Worm (Caenorhabditis elegans) whole organism, late embryonic: Measurements from ENCODE around the gene bnc-1.

Experiments
- C08G9.2 ChIP-seq: sonication (generic microtip); optimal IDR thresholded peaks from 2 replicates; lab custom pipeline; 2016; ENCODE audit warnings: mild to moderate bottlenecking, missing genetic modification characterization, moderate library complexity, missing compliant biosample characterization
- K09A11.1 ChIP-seq: sonication (generic microtip); optimal IDR thresholded peaks from 2 replicates; lab custom pipeline; 2017; ENCODE audit warnings: antibody characterized with exemption, mild to moderate bottlenecking, missing genetic modification characterization, missing compliant biosample characterization; ENCODE audit not compliant: insufficient read depth
- T23F11.4 ChIP-seq: fragments of 200-800 bp; sonication (Bioruptor generic); optimal IDR thresholded peaks from 2 replicates; lab custom pipeline; 2018; ENCODE audit warnings: mild to moderate bottlenecking, missing genetic modification characterization, missing compliant biosample characterization
- ahr-1 ChIP-seq: sonication (generic microtip); optimal IDR thresholded peaks from 2 replicates; lab custom pipeline; 2016; ENCODE audit warnings: missing genetic modification characterization, missing compliant biosample characterization
- ama-1 ChIP-seq: fragments of 150-350 bp; optimal IDR thresholded peaks from 2 replicates; lab custom pipeline; 2014
- ceh-18 ChIP-seq: sonication (generic microtip); optimal IDR thresholded peaks from 2 replicates; lab custom pipeline; 2016; ENCODE audit warnings: missing genetic modification characterization, missing compliant biosample characterization
- ceh-19 ChIP-seq: fragments of 200-800 bp; sonication (Bioruptor generic); optimal IDR thresholded peaks from 2 replicates; lab custom pipeline; 2018; ENCODE audit warnings: mild to moderate bottlenecking, missing genetic modification characterization, missing compliant biosample characterization
- ceh-2 ChIP-seq: sonication (generic microtip); optimal IDR thresholded peaks from 2 replicates; lab custom pipeline; 2016; ENCODE audit warnings: missing genotype, missing genetic modification characterization, missing compliant biosample characterization
- ceh-22 ChIP-seq: sonication (generic microtip); optimal IDR thresholded peaks from 2 replicates; lab custom pipeline; 2017; ENCODE audit warnings: missing biosample characterization, missing genetic modification characterization
- ceh-24 ChIP-seq: sonication (generic microtip); optimal IDR thresholded peaks from 2 replicates; lab custom pipeline; 2016; ENCODE audit warnings: mild to moderate bottlenecking, missing genetic modification characterization, missing compliant biosample characterization
- ceh-30 ChIP-seq: fragments of 150-350 bp; optimal IDR thresholded peaks from 2 replicates; lab custom pipeline; 2014; ENCODE audit warnings: missing biosample characterization, missing genetic modification characterization
- ceh-31 ChIP-seq: sonication (generic microtip); optimal IDR thresholded peaks from 2 replicates; lab custom pipeline; 2016; ENCODE audit warnings: missing genetic modification characterization, missing compliant biosample characterization
- ceh-48 ChIP-seq: sonication (generic microtip); optimal IDR thresholded peaks from 2 replicates; lab custom pipeline; 2016; ENCODE audit warnings: missing genetic modification characterization, inconsistent platforms, missing compliant biosample characterization
- ceh-6 ChIP-seq: fragments of 200-800 bp; sonication (Bioruptor generic); optimal IDR thresholded peaks from 2 replicates; lab custom pipeline; 2018; ENCODE audit warnings: mild to moderate bottlenecking, missing genetic modification characterization, missing compliant biosample characterization
- dmd-4 ChIP-seq: sonication (generic microtip); optimal IDR thresholded peaks from 2 replicates; lab custom pipeline; 2016; ENCODE audit warnings: borderline replicate concordance, missing genetic modification characterization, missing compliant biosample characterization
- dve-1 ChIP-seq: sonication (generic microtip); optimal IDR thresholded peaks from 2 replicates; lab custom pipeline; 2017; ENCODE audit warnings: antibody characterized with exemption, mild to moderate bottlenecking, missing genetic modification characterization, missing compliant biosample characterization
- elt-2 ChIP-seq: sonication (generic microtip); optimal IDR thresholded peaks from 2 replicates; lab custom pipeline; 2016; ENCODE audit warnings: missing genetic modification reagents, missing genetic modification characterization, missing compliant biosample characterization
- elt-4 ChIP-seq: sonication (generic microtip); optimal IDR thresholded peaks from 2 replicates; lab custom pipeline; 2016; ENCODE audit warnings: missing genetic modification characterization, missing compliant biosample characterization
- ets-4 ChIP-seq: sonication (generic microtip); optimal IDR thresholded peaks from 2 replicates; lab custom pipeline; 2016; ENCODE audit warnings: missing genetic modification characterization, missing compliant biosample characterization
- eyg-1 ChIP-seq: sonication (generic microtip); optimal IDR thresholded peaks from 2 replicates; lab custom pipeline; 2016; ENCODE audit warnings: missing genotype, missing genetic modification characterization, missing compliant biosample characterization
- fax-1 ChIP-seq: sonication (generic microtip); optimal IDR thresholded peaks from 2 replicates; lab custom pipeline; 2016; ENCODE audit warnings: missing genotype, missing genetic modification characterization, missing compliant biosample characterization
- hlh-15 ChIP-seq: sonication (generic microtip); optimal IDR thresholded peaks from 2 replicates; lab custom pipeline; 2016; ENCODE audit warnings: missing genetic modification characterization, missing compliant biosample characterization
- hlh-30 ChIP-seq: sonication (generic microtip); optimal IDR thresholded peaks from 2 replicates; lab custom pipeline; 2017; ENCODE audit warnings: antibody characterized with exemption, missing genetic modification characterization, missing compliant biosample characterization; ENCODE audit not compliant: insufficient read depth
- lim-6 ChIP-seq: sonication (generic microtip); optimal IDR thresholded peaks from 2 replicates; lab custom pipeline; 2016; ENCODE audit warnings: missing genetic modification characterization, missing compliant biosample characterization
- mec-3 ChIP-seq: sonication (generic microtip); optimal IDR thresholded peaks from 2 replicates; lab custom pipeline; 2016; ENCODE audit warnings: borderline replicate concordance, missing genetic modification characterization, missing compliant biosample characterization
- nhr-11 ChIP-seq: fragments of 150-350 bp; optimal IDR thresholded peaks from 2 replicates; lab custom pipeline; 2014; ENCODE audit warnings: missing biosample characterization, missing genetic modification characterization
- npax-4 ChIP-seq: sonication (generic microtip); optimal IDR thresholded peaks from 2 replicates; lab custom pipeline; 2016; ENCODE audit warnings: missing genetic modification characterization, missing compliant biosample characterization
- odd-2 ChIP-seq: sonication (generic microtip); optimal IDR thresholded peaks from 2 replicates; lab custom pipeline; 2017; ENCODE audit warnings: antibody characterized with exemption, mild to moderate bottlenecking, missing genetic modification characterization, missing compliant biosample characterization
- pat-9 ChIP-seq: fragments of 200-800 bp; sonication (Bioruptor generic); optimal IDR thresholded peaks from 2 replicates; lab custom pipeline; 2018; ENCODE audit warnings: mild to moderate bottlenecking, missing genetic modification characterization, moderate library complexity, missing compliant biosample characterization
- pax-1 ChIP-seq: fragments of 150-350 bp; optimal IDR thresholded peaks from 2 replicates; lab custom pipeline; 2014; ENCODE audit warnings: missing biosample characterization, missing genetic modification characterization
- pha-2 ChIP-seq: sonication (generic microtip); optimal IDR thresholded peaks from 2 replicates; lab custom pipeline; 2017; ENCODE audit warnings: mild to moderate bottlenecking, missing genetic modification characterization, missing compliant biosample characterization
- pha-4 ChIP-seq: fragments of 150-350 bp; optimal IDR thresholded peaks from 2 replicates; lab custom pipeline; 2018; ENCODE audit warnings: missing biosample characterization, missing genetic modification reagents, missing genetic modification characterization
- pqm-1 ChIP-seq: sonication (generic microtip); optimal IDR thresholded peaks from 2 replicates; lab custom pipeline; 2016; ENCODE audit warnings: missing genetic modification characterization, missing compliant biosample characterization
- ref-2 ChIP-seq: sonication (generic microtip); optimal IDR thresholded peaks from 2 replicates; lab custom pipeline; 2016; ENCODE audit warnings: missing genetic modification characterization, missing compliant biosample characterization
- rnt-1 ChIP-seq: sonication (generic microtip); optimal IDR thresholded peaks from 2 replicates; lab custom pipeline; 2016; ENCODE audit warnings: missing genetic modification characterization, missing compliant biosample characterization
- sox-2 ChIP-seq: fragments of 200-800 bp; sonication (Bioruptor generic); IDR thresholded peaks from 2 replicates; pipeline ENCODE4 v1.3.6; 2022; ENCODE audit warnings: missing genetic modification reagents, missing genetic modification characterization, missing compliant biosample characterization
- sox-4 ChIP-seq: sonication (generic microtip); optimal IDR thresholded peaks from 2 replicates; lab custom pipeline; 2017; ENCODE audit warnings: mild to moderate bottlenecking, missing genetic modification characterization, inconsistent platforms, missing compliant biosample characterization
- syd-9 ChIP-seq: sonication (generic microtip); optimal IDR thresholded peaks from 2 replicates; lab custom pipeline; 2016; ENCODE audit warnings: mild to moderate bottlenecking, missing genetic modification characterization, moderate library complexity, missing compliant biosample characterization
- tbx-2 ChIP-seq: sonication (generic microtip); optimal IDR thresholded peaks from 2 replicates; lab custom pipeline; 2016; ENCODE audit warnings: missing genetic modification characterization, missing compliant biosample characterization
- ttx-3 ChIP-seq: sonication (generic microtip); optimal IDR thresholded peaks from 2 replicates; lab custom pipeline; 2016; ENCODE audit warnings: missing genetic modification reagents, missing genetic modification characterization, missing compliant biosample characterization
- unc-3 ChIP-seq, 2 experiments: fragments of 200-800 bp in 1 of 2; sonication (Bioruptor generic) in 1 of 2; sonication (generic microtip) in 1 of 2; conservative IDR thresholded peaks in 1 of 2; optimal IDR thresholded peaks in 1 of 2; 2 replicates each; pipeline versions ENCODE4 v1.3.6 to Lab custom; 2016 to 2022; ENCODE audit warnings: missing compliant biosample characterization in 2 of 2, missing genetic modification characterization in 2 of 2, missing genetic modification reagents in 1 of 2
- unc-42 ChIP-seq: sonication (generic microtip); optimal IDR thresholded peaks from 2 replicates; lab custom pipeline; 2016; ENCODE audit warnings: missing genotype, missing genetic modification characterization, missing compliant biosample characterization
- unc-86 ChIP-seq: sonication (generic microtip); optimal IDR thresholded peaks from 2 replicates; lab custom pipeline; 2016; ENCODE audit warnings: missing genetic modification characterization, missing compliant biosample characterization
- zip-5 ChIP-seq: sonication (generic microtip); optimal IDR thresholded peaks from 2 replicates; lab custom pipeline; 2016; ENCODE audit warnings: missing genetic modification characterization, missing compliant biosample characterization
- ztf-16 ChIP-seq: sonication (generic microtip); optimal IDR thresholded peaks from 2 replicates; lab custom pipeline; 2017; ENCODE audit warnings: missing genetic modification characterization, missing compliant biosample characterization

bnc-1 gene

DNA sequence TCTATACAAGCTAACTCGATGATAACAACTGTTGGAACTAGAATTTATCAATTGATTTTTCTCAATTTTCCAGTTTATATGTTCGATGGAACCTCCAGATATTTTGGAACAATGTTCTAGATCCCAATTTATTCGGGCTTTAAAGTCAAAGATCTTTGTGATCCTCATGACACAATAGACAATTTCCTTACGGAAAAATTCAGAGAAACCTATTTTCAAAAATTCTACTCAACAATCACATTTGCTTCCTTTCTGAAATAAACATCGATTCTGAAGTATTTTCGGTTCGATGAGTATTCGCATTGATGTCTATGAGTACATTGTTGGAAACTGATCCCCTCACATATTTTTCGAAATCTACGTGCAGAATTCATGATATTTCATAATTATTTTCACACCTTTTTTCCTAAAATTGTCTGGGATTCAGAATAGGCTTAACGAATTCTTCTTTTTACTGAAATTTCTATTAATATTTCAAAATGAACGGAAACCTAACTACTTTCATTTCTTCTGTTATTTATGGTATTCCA is 30.2 kb upstream of the bnc-1 start, which contains the start of gene srg-45:
TSS of gene srg-45 (plus strand) at position 480 of the 530 bp plus-strand sequence.
- TF ChIP-seq ceh-22 (tag; lab: Kevin White, UChicago) (no peak), ceh-48 (tag; lab: Kevin White, UChicago) (no peak), ref-2 (tag; lab: Kevin White, UChicago) (no peak), lim-6 (no peak)

DNA sequence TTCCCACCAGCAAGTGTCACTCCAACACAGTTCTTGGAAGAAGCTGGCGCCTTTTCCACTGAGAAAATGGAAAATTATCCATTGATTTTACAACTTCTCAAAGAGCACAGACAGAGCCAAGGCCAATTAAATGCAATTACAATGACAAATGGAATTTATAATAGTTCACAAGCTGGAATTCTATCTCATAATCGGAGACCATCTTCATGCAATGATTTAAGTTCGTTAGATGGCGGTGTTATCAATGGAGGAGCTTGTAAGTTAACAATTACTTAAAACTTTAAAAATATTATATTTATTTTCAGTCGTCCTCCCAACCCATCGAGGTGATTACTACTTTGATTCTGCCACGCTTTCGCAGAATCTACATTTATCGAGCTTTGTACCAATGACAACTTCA is 28.8 kb upstream of the bnc-1 start:
- TF ChIP-seq dmd-4 (tag; lab: Kevin White, UChicago) (no peak), ets-4 (tag; lab: Kevin White, UChicago) (no peak), zip-5 (no peak), sox-2 (GFP tag; lab: Robert Waterston, UW) (no peak), npax-4 (tag; lab: Kevin White, UChicago) (no peak), odd-2 (tag; lab: Kevin White, UChicago) (no peak), ceh-30 (no peak), ref-2 (tag; lab: Kevin White, UChicago) (no peak), mec-3 (tag; lab: Kevin White, UChicago) (no peak), dve-1 (tag; lab: Kevin White, UChicago) (no peak), unc-42 (no peak)

DNA sequence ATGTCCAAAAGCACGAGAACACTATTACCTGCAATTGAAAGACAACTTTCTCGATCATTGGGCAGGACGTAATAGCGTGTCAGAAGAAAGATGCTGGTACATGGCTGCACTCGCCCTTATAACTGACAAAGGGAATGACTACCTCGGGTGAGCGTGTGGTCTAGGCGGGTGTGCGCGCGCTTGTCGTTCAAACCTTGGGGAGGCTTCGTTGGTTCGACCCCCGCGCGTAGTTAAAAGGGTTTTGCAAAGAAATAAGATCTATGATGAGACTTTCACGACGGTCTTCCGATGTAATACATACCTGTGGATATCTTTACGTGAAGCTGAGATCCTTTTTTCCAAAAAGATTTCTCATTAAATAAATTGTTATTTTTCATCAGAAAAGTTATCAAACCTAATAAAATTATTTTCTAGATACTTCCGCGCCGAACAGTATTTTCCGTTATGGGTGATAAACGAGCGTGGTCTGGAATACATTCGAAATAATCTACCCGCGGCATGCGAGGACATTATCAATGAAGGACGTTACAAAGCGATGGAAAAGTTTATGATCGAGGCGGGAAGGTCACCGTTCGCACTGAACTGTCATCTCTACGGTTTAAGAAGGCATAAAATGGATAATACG is 26.7 kb upstream of the bnc-1 start:
- TF ChIP-seq ceh-30 (peak; percentile 93), unc-42 (peak; percentile 95), ttx-3 (tag; lab: Kevin White, UChicago) (peak; percentile 99), unc-3 (GFP tag; conservative IDR thresholded peaks at IDR 0.05; lab: Robert Waterston, UW) (peak; percentile 100), unc-3 (tag; optimal IDR thresholded peaks at IDR 0.05; lab: Kevin White, UChicago) (peak; percentile 100), ets-4 (tag; lab: Kevin White, UChicago) (peak; percentile 98), pha-4 (no peak), pax-1 (peak; percentile 29), ceh-48 (tag; lab: Kevin White, UChicago) (peak; percentile 100), ceh-24 (tag; lab: Kevin White, UChicago) (peak; percentile 99), hlh-15 (tag; lab: Kevin White, UChicago) (peak; percentile 100), unc-86 (peak; percentile 100), syd-9 (tag; lab: Kevin White, UChicago) (peak; percentile 99), pha-2 (tag; lab: Kevin White, UChicago) (peak; percentile 98), tbx-2 (tag; lab: Kevin White, UChicago) (peak; percentile 99), T23F11.4 (GFP tag; lab: Kevin White, UChicago) (peak; percentile 100), ahr-1 (tag; lab: Kevin White, UChicago) (peak; percentile 99), npax-4 (tag; lab: Kevin White, UChicago) (peak; percentile 99), fax-1 (tag; lab: Kevin White, UChicago) (peak; percentile 99), ceh-22 (tag; lab: Kevin White, UChicago) (peak; percentile 94), sox-4 (tag; lab: Kevin White, UChicago) (peak; percentile 100), elt-2 (tag; lab: Kevin White, UChicago) (peak; percentile 100), K09A11.1 (tag; lab: Kevin White, UChicago) (peak; percentile 98), ceh-31 (tag; lab: Kevin White, UChicago) (peak; percentile 98), hlh-30 (tag; lab: Kevin White, UChicago) (peak; percentile 92), pqm-1 (tag; lab: Kevin White, UChicago) (peak; percentile 99), ceh-18 (tag; lab: Kevin White, UChicago) (peak; percentile 99), ama-1 (peak; percentile 80), lim-6 (peak; percentile 99), dve-1 (tag; lab: Kevin White, UChicago) (peak; percentile 99), ceh-19 (GFP tag; lab: Kevin White, UChicago) (peak; percentile 100), elt-4 (tag; lab: Kevin White, UChicago) (peak; percentile 99), nhr-11 (tag; lab: Kevin White, UChicago) (no peak), pat-9 (peak; percentile 100), odd-2 (tag; lab: Kevin White, UChicago) (peak; percentile 94), ceh-6 (peak; percentile 100), rnt-1 (tag; lab: Kevin White, UChicago) (peak; percentile 99), ztf-16 (tag; lab: Kevin White, UChicago) (peak; percentile 100), eyg-1 (tag; lab: Kevin White, UChicago) (peak; percentile 100), C08G9.2 (tag; lab: Kevin White, UChicago) (peak; percentile 98), ceh-2 (tag; lab: Kevin White, UChicago) (peak; percentile 100)
